Fruit fly (Drosophila melanogaster) whole organism, prepupa: ENCODE results near the gene CG13295.

Source experiments
- CG10631 ChIP-seq: fragments of 200-800 bp; sonication (Bioruptor generic); optimal IDR thresholded peaks from 2 replicates; lab custom pipeline; 2016; ENCODE audit warnings: missing biosample characterization, missing genetic modification characterization
- CG10669 ChIP-seq: fragments of 200-800 bp; sonication (Bioruptor generic); optimal IDR thresholded peaks from 3 replicates; lab custom pipeline; 2018; ENCODE audit warnings: missing biosample characterization, mild to moderate bottlenecking, missing genetic modification characterization, moderate library complexity
- CG11294 ChIP-seq: fragments of 200-800 bp; sonication (Bioruptor generic); IDR thresholded peaks from 2 replicates; pipeline ENCODE4 v1.3.6; 2022; ENCODE audit warnings: missing biosample characterization, missing genetic modification characterization
- CG11762 ChIP-seq: fragments of 200-800 bp; sonication (Bioruptor generic); optimal IDR thresholded peaks from 3 replicates; lab custom pipeline; 2016; ENCODE audit warnings: missing biosample characterization, missing genetic modification characterization; ENCODE audit not compliant: insufficient read depth
- CG11902 ChIP-seq: fragments of 200-800 bp; sonication (Bioruptor generic); optimal IDR thresholded peaks from 3 replicates; lab custom pipeline; 2016; ENCODE audit warnings: missing biosample characterization, missing genetic modification characterization
- CG15336 ChIP-seq: fragments of 200-800 bp; sonication (Bioruptor generic); IDR thresholded peaks from 2 replicates; pipeline ENCODE4 v1.3.6; 2022; ENCODE audit warnings: missing biosample characterization, missing genetic modification characterization
- CG1621 ChIP-seq: fragments of 200-800 bp; sonication (Bioruptor generic); optimal IDR thresholded peaks from 3 replicates; lab custom pipeline; 2018; ENCODE audit warnings: missing biosample characterization, mild to moderate bottlenecking, missing genetic modification characterization
- CG3032 ChIP-seq: fragments of 200-800 bp; optimal IDR thresholded peaks from 2 replicates; lab custom pipeline; 2019; ENCODE audit warnings: missing biosample characterization, mild to moderate bottlenecking, missing genetic modification characterization, moderate library complexity
- CG31627 ChIP-seq: fragments of 200-800 bp; sonication (Bioruptor generic); optimal IDR thresholded peaks from 3 replicates; lab custom pipeline; 2016; ENCODE audit warnings: missing biosample characterization, missing genetic modification characterization
- CG3919 ChIP-seq: fragments of 200-800 bp; sonication (Bioruptor generic); optimal IDR thresholded peaks from 3 replicates; lab custom pipeline; 2016; ENCODE audit warnings: missing biosample characterization, missing genetic modification characterization
- CG4318 ChIP-seq: fragments of 200-800 bp; sonication (Bioruptor generic); optimal IDR thresholded peaks from 3 replicates; lab custom pipeline; 2017; ENCODE audit warnings: missing biosample characterization, mild to moderate bottlenecking, missing genetic modification characterization
- CG6163 ChIP-seq: fragments of 200-800 bp; sonication (Bioruptor generic); IDR thresholded peaks from 3 replicates; pipeline ENCODE4 v1.3.6; 2022; ENCODE audit warnings: missing biosample characterization, missing genetic modification characterization
- CG6276 ChIP-seq: fragments of 200-800 bp; sonication (Bioruptor generic); optimal IDR thresholded peaks from 2 replicates; lab custom pipeline; 2017; ENCODE audit warnings: missing biosample characterization, mild to moderate bottlenecking, missing genetic modification characterization
- CG6792 ChIP-seq: fragments of 200-800 bp; sonication (Bioruptor generic); optimal IDR thresholded peaks from 3 replicates; lab custom pipeline; 2016; ENCODE audit warnings: missing biosample characterization, missing genetic modification characterization
- CG8119 ChIP-seq: fragments of 200-800 bp; sonication (Bioruptor generic); IDR thresholded peaks from 3 replicates; pipeline ENCODE4 v1.3.6; 2022; ENCODE audit warnings: missing biosample characterization, missing genetic modification characterization
- CG8319 ChIP-seq: fragments of 200-800 bp; sonication (Bioruptor generic); optimal IDR thresholded peaks from 3 replicates; lab custom pipeline; 2016; ENCODE audit warnings: missing biosample characterization, missing genetic modification characterization
- CG9139 ChIP-seq: fragments of 200-800 bp; sonication (Bioruptor generic); optimal IDR thresholded peaks from 3 replicates; lab custom pipeline; 2017; ENCODE audit warnings: missing biosample characterization, mild to moderate bottlenecking, missing genetic modification characterization
- Eip78C ChIP-seq: fragments of 200-800 bp; sonication (Bioruptor generic); peaks from one replicate; lab custom pipeline; 2016; ENCODE audit warnings: missing biosample characterization, missing genetic modification characterization
- Eip93F ChIP-seq: fragments of 200-800 bp; sonication (Bioruptor generic); optimal IDR thresholded peaks from 2 replicates; lab custom pipeline; 2016; ENCODE audit warnings: missing biosample characterization, mild to moderate bottlenecking, missing genetic modification characterization
- Ets21C ChIP-seq: fragments of 200-800 bp; sonication (Bioruptor generic); optimal IDR thresholded peaks from 3 replicates; lab custom pipeline; 2016; ENCODE audit warnings: missing biosample characterization, missing genetic modification characterization
- Hr38 ChIP-seq: sonication (Bioruptor generic); optimal IDR thresholded peaks from 2 replicates; lab custom pipeline; 2016; ENCODE audit warnings: missing biosample characterization, missing genetic modification characterization
- Hr39 ChIP-seq: fragments of 200-800 bp; sonication (Bioruptor generic); optimal IDR thresholded peaks from 2 replicates; lab custom pipeline; 2016; ENCODE audit warnings: missing biosample characterization, missing genetic modification characterization
- Lpt ChIP-seq: fragments of 200-800 bp; sonication (Bioruptor generic); optimal IDR thresholded peaks from 3 replicates; lab custom pipeline; 2016; ENCODE audit warnings: missing biosample characterization, missing genetic modification characterization
- Met ChIP-seq: fragments of 200-800 bp; sonication (Bioruptor generic); optimal IDR thresholded peaks from 3 replicates; lab custom pipeline; 2016; ENCODE audit warnings: missing biosample characterization, missing genetic modification characterization
- OdsH ChIP-seq: fragments of 200-800 bp; sonication (Bioruptor generic); optimal IDR thresholded peaks from 3 replicates; lab custom pipeline; 2016; ENCODE audit warnings: missing biosample characterization, missing genetic modification characterization
- Sox14 ChIP-seq: fragments of 200-800 bp; sonication (Bioruptor generic); optimal IDR thresholded peaks from 3 replicates; lab custom pipeline; 2016; ENCODE audit warnings: missing biosample characterization, missing genetic modification characterization
- acj6 ChIP-seq: fragments of 200-800 bp; sonication (Bioruptor generic); optimal IDR thresholded peaks from 3 replicates; lab custom pipeline; 2016; ENCODE audit warnings: missing biosample characterization, missing genetic modification characterization
- esn ChIP-seq: fragments of 200-800 bp; sonication (Bioruptor generic); optimal IDR thresholded peaks from 2 replicates; lab custom pipeline; 2016; ENCODE audit warnings: missing biosample characterization, mild to moderate bottlenecking, missing genetic modification characterization, moderate library complexity
- fd59A ChIP-seq: fragments of 200-800 bp; sonication (Bioruptor generic); optimal IDR thresholded peaks from 2 replicates; lab custom pipeline; 2017; ENCODE audit warnings: missing biosample characterization, mild to moderate bottlenecking, missing genetic modification characterization, missing genetic modification reagents
- fd85E ChIP-seq: fragments of 200-800 bp; sonication (Bioruptor generic); optimal IDR thresholded peaks from 3 replicates; lab custom pipeline; 2016; ENCODE audit warnings: missing biosample characterization, missing genetic modification characterization
- fkh ChIP-seq: fragments of 200-800 bp; sonication (Bioruptor generic); optimal IDR thresholded peaks from 3 replicates; lab custom pipeline; 2017; ENCODE audit warnings: missing biosample characterization, mild to moderate bottlenecking, missing genetic modification characterization, moderate library complexity
- net ChIP-seq: fragments of 200-800 bp; sonication (Bioruptor generic); optimal IDR thresholded peaks from 3 replicates; lab custom pipeline; 2016; ENCODE audit warnings: missing biosample characterization, missing genetic modification characterization
- pdm3 ChIP-seq: fragments of 200-800 bp; sonication (Bioruptor generic); optimal IDR thresholded peaks from 3 replicates; lab custom pipeline; 2016; ENCODE audit warnings: missing biosample characterization, missing genetic modification characterization
- salr ChIP-seq, 2 experiments: fragments of 200-800 bp; sonication (Bioruptor generic); optimal IDR thresholded peaks; 3 replicates each; lab custom pipeline; 2016 to 2018; ENCODE audit warnings: missing biosample characterization in 2 of 2, missing genetic modification characterization in 2 of 2, mild to moderate bottlenecking in 1 of 2
- spab ChIP-seq: fragments of 200-800 bp; sonication (Bioruptor generic); optimal IDR thresholded peaks from 2 replicates; lab custom pipeline; 2017; ENCODE audit warnings: missing biosample characterization, mild to moderate bottlenecking, missing genetic modification characterization, missing genetic modification reagents
- svp ChIP-seq: fragments of 200-800 bp; sonication (Bioruptor generic); peaks from one replicate; lab custom pipeline; 2016; ENCODE audit warnings: missing biosample characterization, missing genetic modification characterization
- topi ChIP-seq: fragments of 200-800 bp; sonication (Bioruptor generic); optimal IDR thresholded peaks from 3 replicates; lab custom pipeline; 2016; ENCODE audit warnings: missing biosample characterization, missing genetic modification characterization
- vri ChIP-seq: fragments of 200-800 bp; sonication (Bioruptor generic); optimal IDR thresholded peaks from 3 replicates; lab custom pipeline; 2016; ENCODE audit warnings: missing biosample characterization, mild to moderate bottlenecking, missing genetic modification characterization

Gene CG13295

DNA sequence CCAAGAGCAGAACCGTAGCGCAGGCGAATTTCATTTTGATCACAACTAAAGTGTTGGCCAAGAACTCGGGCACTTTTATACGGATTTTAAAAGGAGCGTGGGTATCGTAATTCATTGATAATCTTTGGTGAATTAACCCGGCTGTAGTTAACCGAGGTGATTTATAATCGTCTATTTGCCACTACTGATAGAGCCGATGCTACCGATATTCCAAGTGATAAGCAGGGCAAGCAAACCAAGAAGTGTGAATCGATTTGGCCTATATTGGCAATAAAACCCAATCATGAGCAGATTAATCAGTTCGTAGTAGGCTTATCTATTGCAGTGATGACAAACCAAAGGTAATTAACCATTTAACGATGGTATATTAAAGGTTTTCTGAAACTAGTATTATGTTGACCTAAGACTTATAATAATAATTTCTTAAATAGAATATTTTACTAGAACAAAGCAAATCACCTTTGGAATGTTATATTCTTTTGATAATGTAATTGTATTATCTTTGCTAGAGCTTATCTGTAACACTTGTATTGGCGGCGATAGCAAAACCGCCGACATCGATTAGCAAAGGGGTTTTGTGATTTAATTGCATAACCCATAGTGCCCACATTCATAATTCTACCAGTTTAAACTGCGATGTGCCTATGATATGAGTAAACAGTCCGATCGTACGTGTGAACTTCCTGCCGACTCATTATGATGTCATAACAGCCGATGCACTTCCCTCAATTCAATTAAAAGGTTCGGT is 12.0 kb downstream of the CG13295 start, which contains the start of gene CG10472:
TSS of gene CG10472 (minus strand) at position 51 of the 748 bp plus-strand sequence.
- TF ChIP-seq CG6276 (no peak), vri (GFP tag; lab: Kevin White, UChicago) (peak; percentile 74)

DNA sequence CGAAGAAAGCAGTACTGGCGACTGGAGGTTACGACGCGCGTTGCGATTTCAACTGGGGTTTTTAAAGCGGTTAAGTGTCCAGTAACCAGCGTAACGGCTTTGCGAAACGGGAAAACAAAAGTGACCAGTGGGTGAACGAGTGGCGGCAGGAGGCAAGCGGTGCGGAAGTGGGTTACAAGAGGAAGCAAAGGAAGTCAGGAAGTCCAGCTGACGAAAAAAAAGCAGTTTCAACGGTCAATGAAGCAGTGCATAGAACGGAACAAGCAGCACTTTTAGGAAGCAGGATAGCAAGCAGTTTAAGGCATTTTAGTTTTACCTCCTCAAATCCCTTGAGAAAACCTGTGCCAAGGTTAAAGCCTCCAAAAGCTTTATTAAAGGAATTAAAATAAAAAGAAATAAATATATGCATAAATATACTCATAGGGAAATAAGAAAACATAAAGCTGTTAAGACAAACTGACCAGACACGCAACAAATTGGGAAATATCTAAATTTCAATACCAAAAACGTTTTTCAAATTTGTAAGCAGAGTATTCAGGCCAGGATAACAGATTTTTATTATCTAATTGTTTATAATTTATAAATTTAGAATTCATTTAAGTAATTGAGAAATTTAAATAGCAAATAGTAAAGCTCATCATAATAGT is 15.9 kb downstream of the CG13295 start, which contains the start of gene CG6592:
TSS of gene CG6592 (plus strand) at position 597 of the 647 bp plus-strand sequence.
- TF ChIP-seq fd85E (GFP tag; lab: Kevin White, UChicago), result no peak
- TF ChIP-seq Lpt, result no peak
- no peak for TF ChIP-seq CG11294 (GFP tag; lab: Robert Waterston, UW)
- TF ChIP-seq svp, result no peak
- TF ChIP-seq CG31627, result peak; percentile 20
- TF ChIP-seq CG3919 (GFP tag; lab: Kevin White, UChicago), result peak; percentile 21
- TF ChIP-seq Eip78C, result peak; percentile 68
- peak; percentile 21 for TF ChIP-seq Hr39 (GFP tag; lab: Kevin White, UChicago)
- no peak for TF ChIP-seq Ets21C (GFP tag; lab: Kevin White, UChicago)
- peak; percentile 5 for TF ChIP-seq pdm3 (GFP tag; lab: Kevin White, UChicago)
- no peak for TF ChIP-seq CG6792 (GFP tag; lab: Kevin White, UChicago)
- peak; percentile 23 for TF ChIP-seq esn (GFP tag; lab: Kevin White, UChicago)
- no peak for TF ChIP-seq CG8119 (GFP tag; lab: Robert Waterston, UW)
- TF ChIP-seq Hr38 (GFP tag; lab: Kevin White, UChicago), result no peak
- no peak for TF ChIP-seq CG6163 (GFP tag; lab: Robert Waterston, UW)
- TF ChIP-seq CG3032, result no peak
- TF ChIP-seq CG11762 (GFP tag; lab: Kevin White, UChicago), result no peak
- TF ChIP-seq OdsH, result peak; percentile 9
- TF ChIP-seq CG10669, result peak; percentile 20
- TF ChIP-seq CG8319, result no peak
- no peak for TF ChIP-seq CG15336
- TF ChIP-seq net, result no peak
- peak in 1 of 2 experiments; percentile 46 for TF ChIP-seq salr (GFP tag; optimal IDR thresholded peaks at IDR 0.05; lab: Kevin White, UChicago)
- peak; percentile 12 for TF ChIP-seq Met
- TF ChIP-seq acj6 (GFP tag; lab: Kevin White, UChicago), result peak; percentile 20
- TF ChIP-seq spab (GFP tag; lab: Kevin White, UChicago), result no peak
- TF ChIP-seq CG11902 (GFP tag; lab: Kevin White, UChicago), result no peak
- no peak for TF ChIP-seq CG4318 (GFP tag; lab: Kevin White, UChicago)
- TF ChIP-seq topi, result peak; percentile 10
- no peak for TF ChIP-seq vri (GFP tag; lab: Kevin White, UChicago)
- peak; percentile 20 for TF ChIP-seq fd59A (GFP tag; lab: Kevin White, UChicago)
- TF ChIP-seq CG1621 (tag; lab: Kevin White, UChicago), result peak; percentile 34
- TF ChIP-seq CG10631 (GFP tag; lab: Kevin White, UChicago), result no peak

DNA sequence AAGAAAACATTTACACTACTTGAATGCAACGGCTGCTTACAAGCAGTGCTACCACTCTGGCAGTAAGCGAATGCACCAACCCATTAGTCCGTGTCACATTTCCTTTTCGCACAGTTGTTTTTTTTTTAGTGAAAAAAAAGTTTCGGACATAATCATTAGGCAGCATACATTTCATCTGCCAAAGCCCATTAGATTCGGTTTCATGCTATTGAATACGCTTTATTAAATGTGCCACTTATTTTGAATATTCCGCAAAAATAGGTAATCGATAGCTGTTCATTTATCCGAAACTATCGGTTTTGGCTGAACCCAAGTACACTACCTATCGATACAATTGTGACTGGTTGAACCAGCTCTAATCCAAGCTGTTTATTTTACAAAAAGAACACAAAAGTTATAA is 20.2 kb downstream of the CG13295 start, which contains the start of gene tant:
TSS of gene tant (plus strand) at position 334 of the 400 bp plus-strand sequence.
- peak; percentile 88 for TF ChIP-seq fkh (GFP tag; lab: Kevin White, UChicago)
- no peak for TF ChIP-seq CG9139 (GFP tag; lab: Kevin White, UChicago)
- peak; percentile 25 for TF ChIP-seq esn (GFP tag; lab: Kevin White, UChicago)
- TF ChIP-seq svp, result peak; percentile 34
- TF ChIP-seq Eip93F (GFP tag; lab: Kevin White, UChicago), result no peak
- TF ChIP-seq CG31627, result peak; percentile 9
- TF ChIP-seq Sox14 (GFP tag; lab: Kevin White, UChicago), result peak; percentile 42
